Worm (Caenorhabditis elegans): ENCODE results near the gene srz-67.

DNA sequence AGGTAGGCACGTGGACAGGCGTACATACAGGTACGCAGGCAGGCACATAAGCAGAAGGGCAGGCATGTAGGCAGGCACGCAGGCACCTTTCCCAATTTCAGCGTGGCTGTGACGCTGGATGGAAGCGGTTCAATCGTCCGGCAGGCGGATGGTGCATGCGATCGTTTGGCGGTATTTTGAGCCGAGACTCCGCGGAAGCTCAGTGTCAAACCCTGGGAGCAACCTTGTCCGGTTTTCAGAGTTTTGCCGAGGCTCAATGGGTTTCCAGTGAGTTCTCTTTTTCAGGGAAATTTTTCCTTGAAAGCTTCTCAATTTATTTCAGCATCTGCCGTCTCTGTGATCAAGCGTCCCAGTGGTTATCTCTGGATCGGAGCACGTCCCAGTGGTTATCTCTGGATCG, 13.3 kb upstream of the srz-67 start:
- TF ChIP-seq ama-1 (optimal IDR thresholded peaks at IDR 0.05) (no peak), ztf-11 (tag; optimal IDR thresholded peaks at IDR 0.05) (no peak), ceh-9 (tag; optimal IDR thresholded peaks at IDR 0.05) (no peak), snpc-4 (tag; optimal IDR thresholded peaks at IDR 0.05) (no peak), ZK546.5 (tag; optimal IDR thresholded peaks at IDR 0.05) (no peak), skn-1 (tag; optimal IDR thresholded peaks at IDR 0.05) (no peak), fkh-10 (GFP tag; optimal IDR thresholded peaks at IDR 0.05) (no peak)

Data from whole organism, L3 larva.